Worm (Caenorhabditis elegans): ENCODE results near the gene C12D8.21.

ce11 chrV:10202340-10202739 is 38.6 kb downstream of the C12D8.21 start:
- TF ChIP-seq ceh-82 (tag; optimal IDR thresholded peaks at IDR 0.05) (no peak), nhr-28 (tag; optimal IDR thresholded peaks at IDR 0.05) (no peak), egl-5 (tag; optimal IDR thresholded peaks at IDR 0.05) (no peak), unc-39 (tag; optimal IDR thresholded peaks at IDR 0.05) (no peak), nhr-76 (tag; optimal IDR thresholded peaks at IDR 0.05) (no peak), aly-2 (tag; optimal IDR thresholded peaks at IDR 0.05) (no peak), elt-3 (tag; optimal IDR thresholded peaks at IDR 0.05) (no peak), egl-27 (tag; optimal IDR thresholded peaks at IDR 0.05) (no peak), fos-1 (tag; optimal IDR thresholded peaks at IDR 0.05) (no peak)

Measured in whole organism, L3 larva.